Fruit fly (Drosophila melanogaster) whole organism, embryonic: ENCODE measurements around the gene CG17036.

Source experiments
- ATbp ChIP-seq: fragments of 200-800 bp; sonication (Bioruptor generic); optimal IDR thresholded peaks from 2 replicates; lab custom pipeline; 2017; ENCODE audit warnings: missing biosample characterization, mild to moderate bottlenecking, missing genetic modification characterization, missing genetic modification reagents
- Abd-B ChIP-seq: fragments of 200-800 bp; sonication (Bioruptor generic); optimal IDR thresholded peaks from 2 replicates; lab custom pipeline; 2018; ENCODE audit warnings: missing biosample characterization, mild to moderate bottlenecking, missing genetic modification characterization, moderate library complexity
- Ada2b ChIP-seq: fragments of 200-800 bp; sonication (Bioruptor generic); IDR thresholded peaks from 2 replicates; pipeline ENCODE4 v1.3.6; 2022; ENCODE audit warnings: missing biosample characterization, missing genetic modification characterization
- Atf6 ChIP-seq: fragments of 200-800 bp; sonication (Bioruptor generic); IDR thresholded peaks from 2 replicates; pipeline ENCODE4 v1.3.6; 2022; ENCODE audit warnings: missing biosample characterization, missing genetic modification characterization
- Blimp-1 ChIP-seq: fragments of 200-800 bp; sonication (Bioruptor generic); optimal IDR thresholded peaks from 3 replicates; lab custom pipeline; 2018; ENCODE audit warnings: missing biosample characterization, missing genetic modification characterization, mild to moderate bottlenecking, moderate library complexity, missing genetic modification reagents
- CG10267 ChIP-seq: fragments of 200-800 bp; sonication (Bioruptor generic); optimal IDR thresholded peaks from 2 replicates; lab custom pipeline; 2018; ENCODE audit warnings: missing biosample characterization, mild to moderate bottlenecking, missing genetic modification characterization, moderate library complexity
- CG10321 ChIP-seq: fragments of 200-800 bp; sonication (Bioruptor generic); IDR thresholded peaks from 2 replicates; pipeline ENCODE4 v1.3.6; 2022; ENCODE audit warnings: missing biosample characterization, missing genetic modification characterization
- CG13287 ChIP-seq: fragments of 200-800 bp; sonication (Bioruptor generic); IDR thresholded peaks from 2 replicates; pipeline ENCODE4 v1.3.6; 2022; ENCODE audit warnings: missing biosample characterization, missing genetic modification characterization; ENCODE audit not compliant: partially characterized antibody
- CG16815 ChIP-seq: fragments of 200-800 bp; sonication (Bioruptor generic); optimal IDR thresholded peaks from 3 replicates; lab custom pipeline; 2017; ENCODE audit warnings: missing biosample characterization, mild to moderate bottlenecking, missing genetic modification characterization
- CG17385 ChIP-seq: fragments of 200-800 bp; sonication (Bioruptor generic); optimal IDR thresholded peaks from 3 replicates; lab custom pipeline; 2018; ENCODE audit warnings: missing biosample characterization, mild to moderate bottlenecking, missing genetic modification characterization
- CG18262 ChIP-seq: fragments of 200-800 bp; optimal IDR thresholded peaks from 3 replicates; lab custom pipeline; 2019; ENCODE audit warnings: missing biosample characterization, mild to moderate bottlenecking, missing genetic modification characterization, moderate library complexity
- CG2120 ChIP-seq: fragments of 200-800 bp; sonication (Bioruptor generic); optimal IDR thresholded peaks from 3 replicates; lab custom pipeline; 2016; ENCODE audit warnings: missing biosample characterization, missing genetic modification characterization
- CG2202 ChIP-seq: fragments of 200-800 bp; sonication (Bioruptor generic); optimal IDR thresholded peaks from 2 replicates; lab custom pipeline; 2018; ENCODE audit warnings: missing biosample characterization, mild to moderate bottlenecking, missing genetic modification characterization
- CG2678 ChIP-seq: fragments of 200-800 bp; sonication (Bioruptor generic); optimal IDR thresholded peaks from 3 replicates; lab custom pipeline; 2019; ENCODE audit warnings: missing biosample characterization, mild to moderate bottlenecking, missing genetic modification characterization, moderate library complexity
- CG2712 ChIP-seq: fragments of 200-800 bp; optimal IDR thresholded peaks from 3 replicates; lab custom pipeline; 2019; ENCODE audit warnings: missing biosample characterization, mild to moderate bottlenecking, missing genetic modification characterization, moderate library complexity
- CG30403 ChIP-seq: fragments of 200-800 bp; sonication (Bioruptor generic); optimal IDR thresholded peaks from 3 replicates; lab custom pipeline; 2016; ENCODE audit warnings: missing biosample characterization, missing genetic modification characterization
- CG3847 ChIP-seq: fragments of 200-800 bp; sonication (Bioruptor generic); IDR thresholded peaks from 2 replicates; pipeline ENCODE4 v1.3.6; 2022; ENCODE audit warnings: missing biosample characterization, missing genetic modification characterization
- CG6689 ChIP-seq: fragments of 200-800 bp; sonication (Bioruptor generic); IDR thresholded peaks from 2 replicates; pipeline ENCODE4 v1.3.6; 2022; ENCODE audit warnings: missing biosample characterization, missing genetic modification characterization
- CG6791 ChIP-seq: fragments of 200-800 bp; sonication (Bioruptor generic); IDR thresholded peaks from 3 replicates; pipeline ENCODE4 v1.3.6; 2022; ENCODE audit warnings: missing biosample characterization, missing genetic modification characterization; ENCODE audit not compliant: partially characterized antibody
- CG7556 ChIP-seq: fragments of 200-800 bp; sonication (Bioruptor generic); optimal IDR thresholded peaks from 2 replicates; lab custom pipeline; 2017; ENCODE audit warnings: missing biosample characterization, mild to moderate bottlenecking, missing genetic modification characterization
- CG8359 ChIP-seq: fragments of 200-800 bp; sonication (Bioruptor generic); optimal IDR thresholded peaks from 2 replicates; lab custom pipeline; 2017; ENCODE audit warnings: missing biosample characterization, mild to moderate bottlenecking, missing genetic modification characterization, borderline replicate concordance
- CG9727 ChIP-seq: fragments of 200-800 bp; sonication (Bioruptor generic); optimal IDR thresholded peaks from 3 replicates; lab custom pipeline; 2017; ENCODE audit warnings: missing biosample characterization, mild to moderate bottlenecking, missing genetic modification characterization
- Dip3 ChIP-seq: fragments of 200-800 bp; sonication (Bioruptor generic); optimal IDR thresholded peaks from 3 replicates; lab custom pipeline; 2016; ENCODE audit warnings: missing biosample characterization, missing genetic modification characterization
- Fer1 ChIP-seq: fragments of 200-800 bp; sonication (Bioruptor generic); optimal IDR thresholded peaks from 2 replicates; lab custom pipeline; 2017; ENCODE audit warnings: missing biosample characterization, mild to moderate bottlenecking, missing genetic modification characterization
- Lpt ChIP-seq: fragments of >200 bp; optimal IDR thresholded peaks from 2 replicates; lab custom pipeline; 2018; ENCODE audit warnings: missing biosample characterization, missing genetic modification characterization
- Sox102F ChIP-seq: fragments of 200-800 bp; sonication (Bioruptor generic); optimal IDR thresholded peaks from 2 replicates; lab custom pipeline; 2018; ENCODE audit warnings: missing biosample characterization, mild to moderate bottlenecking, missing genetic modification characterization, moderate library complexity
- al ChIP-seq: fragments of 200-800 bp; sonication (Bioruptor generic); IDR thresholded peaks from 2 replicates; pipeline ENCODE4 v1.3.6; 2022; ENCODE audit warnings: missing biosample characterization, missing genetic modification characterization
- bsh ChIP-seq, 2 experiments: fragments of 200-800 bp; sonication (Bioruptor generic); optimal IDR thresholded peaks; 2 replicates each; lab custom pipeline; 2017 to 2018; ENCODE audit warnings: mild to moderate bottlenecking in 2 of 2, missing biosample characterization in 2 of 2, missing genetic modification characterization in 2 of 2, moderate library complexity in 1 of 2
- caup ChIP-seq: fragments of 200-800 bp; sonication (Bioruptor generic); optimal IDR thresholded peaks from 3 replicates; lab custom pipeline; 2017; ENCODE audit warnings: missing biosample characterization, mild to moderate bottlenecking, missing genetic modification characterization, moderate library complexity; ENCODE audit not compliant: severe bottlenecking
- chinmo ChIP-seq: fragments of 200-800 bp; sonication (Bioruptor generic); IDR thresholded peaks from 4 replicates; pipeline ENCODE4 v1.3.6; 2022; ENCODE audit warnings: missing biosample characterization, missing genetic modification characterization; ENCODE audit not compliant: partially characterized antibody
- cwo ChIP-seq: fragments of 200-800 bp; sonication (Bioruptor generic); optimal IDR thresholded peaks from 3 replicates; lab custom pipeline; 2017; ENCODE audit warnings: missing biosample characterization, missing genetic modification characterization, mild to moderate bottlenecking, moderate library complexity, missing genetic modification reagents
- dmrt11E ChIP-seq: fragments of 200-800 bp; sonication (Bioruptor generic); optimal IDR thresholded peaks from 3 replicates; lab custom pipeline; 2018; ENCODE audit warnings: missing biosample characterization, mild to moderate bottlenecking, missing genetic modification characterization, moderate library complexity
- esg ChIP-seq: fragments of 200-800 bp; sonication (Bioruptor generic); conservative IDR thresholded peaks from 2 replicates; pipeline ENCODE4 v1.3.6; 2022; ENCODE audit warnings: missing biosample characterization, missing genetic modification characterization
- fd64A ChIP-seq: fragments of 200-800 bp; sonication (Bioruptor generic); optimal IDR thresholded peaks from 3 replicates; lab custom pipeline; 2018; ENCODE audit warnings: missing biosample characterization, mild to moderate bottlenecking, missing genetic modification characterization
- gcm2 ChIP-seq: fragments of 200-800 bp; sonication (Bioruptor generic); optimal IDR thresholded peaks from 2 replicates; lab custom pipeline; 2016; ENCODE audit warnings: missing biosample characterization, missing genetic modification characterization
- gem ChIP-seq: fragments of 200-800 bp; sonication (Bioruptor generic); optimal IDR thresholded peaks from 2 replicates; lab custom pipeline; 2019; ENCODE audit warnings: missing biosample characterization, mild to moderate bottlenecking, missing genetic modification characterization, moderate library complexity
- grn ChIP-seq: fragments of 200-800 bp; sonication (Bioruptor generic); optimal IDR thresholded peaks from 3 replicates; lab custom pipeline; 2017; ENCODE audit warnings: missing biosample characterization, missing genetic modification characterization
- gsb ChIP-seq: fragments of 200-800 bp; sonication (Bioruptor generic); IDR thresholded peaks from 2 replicates; pipeline ENCODE4 v1.3.6; 2022; ENCODE audit warnings: missing biosample characterization, missing genetic modification characterization
- gsb-n ChIP-seq: fragments of 200-800 bp; sonication (Bioruptor generic); optimal IDR thresholded peaks from 3 replicates; lab custom pipeline; 2018; ENCODE audit warnings: missing biosample characterization, mild to moderate bottlenecking, missing genetic modification characterization
- klu ChIP-seq: fragments of 200-800 bp; sonication (Bioruptor generic); IDR thresholded peaks from 2 replicates; pipeline ENCODE4 v1.3.6; 2022; ENCODE audit warnings: missing biosample characterization, missing genetic modification characterization
- lola ChIP-seq, 3 experiments: fragments of >200 bp in 2 of 3; fragments of 200-800 bp in 1 of 3; sonication (Bioruptor generic) in 1 of 3; optimal IDR thresholded peaks; 2 replicates each; lab custom pipeline; 2017 to 2019; ENCODE audit warnings: missing biosample characterization in 3 of 3, missing genetic modification characterization in 3 of 3, mild to moderate bottlenecking in 1 of 3, moderate library complexity in 1 of 3
- nmo ChIP-seq: fragments of 200-800 bp; sonication (Bioruptor generic); optimal IDR thresholded peaks from 2 replicates; lab custom pipeline; 2018; ENCODE audit warnings: missing biosample characterization, mild to moderate bottlenecking, missing genetic modification characterization, moderate library complexity
- ro ChIP-seq: fragments of 200-800 bp; sonication (Bioruptor generic); IDR thresholded peaks from 2 replicates; pipeline ENCODE4 v1.3.6; 2022; ENCODE audit warnings: missing biosample characterization, missing genetic modification characterization
- sens ChIP-seq: fragments of 200-800 bp; sonication (Bioruptor generic); peaks from one replicate; lab custom pipeline; 2016; ENCODE audit warnings: missing biosample characterization, missing genetic modification characterization
- slbo ChIP-seq: fragments of 200-800 bp; sonication (Bioruptor generic); IDR thresholded peaks from 2 replicates; pipeline ENCODE4 v1.3.6; 2022; ENCODE audit warnings: missing biosample characterization, missing genetic modification characterization
- tgo ChIP-seq: fragments of 200-800 bp; sonication (Bioruptor generic); IDR thresholded peaks from 3 replicates; pipeline ENCODE4 v1.3.6; 2022; ENCODE audit warnings: missing biosample characterization, missing genetic modification characterization
- tio ChIP-seq: fragments of 200-800 bp; sonication (Bioruptor generic); optimal IDR thresholded peaks from 2 replicates; lab custom pipeline; 2017; ENCODE audit warnings: missing biosample characterization, missing genetic modification characterization, inconsistent platforms
- unpg ChIP-seq: fragments of 200-800 bp; sonication (Bioruptor generic); optimal IDR thresholded peaks from 3 replicates; lab custom pipeline; 2018; ENCODE audit warnings: missing biosample characterization, mild to moderate bottlenecking, missing genetic modification characterization, moderate library complexity

CG17036 gene

DNA sequence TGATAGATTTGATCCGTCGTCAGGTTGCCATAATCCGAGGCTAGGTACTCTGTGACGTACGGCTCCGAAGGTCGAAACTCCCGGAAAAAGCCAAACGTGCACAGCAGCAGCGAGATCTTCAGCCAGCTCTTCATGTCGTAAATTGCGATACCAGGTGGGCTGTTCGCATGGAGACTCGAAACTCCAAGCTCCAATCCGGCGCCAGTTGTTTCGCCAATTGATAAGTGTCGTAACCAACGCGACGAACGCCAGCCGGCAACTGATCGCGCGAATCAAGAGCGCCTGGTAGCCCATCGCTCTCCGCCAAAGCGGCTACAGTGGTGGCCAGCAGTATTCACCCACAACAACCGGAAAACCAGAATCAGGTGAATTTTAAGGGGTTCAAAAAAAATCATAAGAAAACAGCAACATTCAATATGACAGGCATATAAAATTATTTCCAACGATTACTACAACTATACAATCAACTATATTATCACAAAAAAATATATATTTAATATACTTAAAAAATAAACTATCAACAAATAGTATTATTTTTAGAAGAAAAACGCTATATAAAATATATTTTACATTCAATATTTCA lies at the start of gene CG17036 (continued):
- peak; percentile 16 for TF ChIP-seq CG30403 (GFP tag; lab: Kevin White, UChicago)
- TF ChIP-seq Sox102F, result no peak
- TF ChIP-seq CG2120 (GFP tag; lab: Kevin White, UChicago), result peak; percentile 26
- no peak for TF ChIP-seq lola (GFP tag; optimal IDR thresholded peaks at IDR 0.05; lab: Kevin White, UChicago)
- no peak for TF ChIP-seq Dip3 (GFP tag; lab: Kevin White, UChicago)
- no peak for TF ChIP-seq gem
- TF ChIP-seq fd64A, result no peak
- no peak for TF ChIP-seq bsh (GFP tag; optimal IDR thresholded peaks at IDR 0.05; lab: Kevin White, UChicago)
- no peak for TF ChIP-seq Atf6 (GFP tag; lab: Robert Waterston, UW)
- TF ChIP-seq tio (GFP tag; lab: Kevin White, UChicago), result no peak
- no peak for TF ChIP-seq esg (GFP tag; lab: Robert Waterston, UW)
- TF ChIP-seq CG3847 (GFP tag; lab: Robert Waterston, UW), result no peak
- TF ChIP-seq Blimp-1 (GFP tag; lab: Kevin White, UChicago), result no peak
- no peak for TF ChIP-seq CG16815
- TF ChIP-seq CG6791, result no peak
- TF ChIP-seq grn (GFP tag; lab: Kevin White, UChicago), result no peak
- TF ChIP-seq chinmo (GFP tag; lab: Robert Waterston, UW), result 0 out of 4 replicates have a peak, but pooled peaks have one; percentile 51
- no peak for TF ChIP-seq gcm2
- peak; percentile 42 for TF ChIP-seq CG18262 (tag; lab: Kevin White, UChicago)
- no peak for TF ChIP-seq gsb (GFP tag; lab: Robert Waterston, UW)
- TF ChIP-seq cwo, result peak; percentile 34
- TF ChIP-seq, all 482 proteins: peak for 84

DNA sequence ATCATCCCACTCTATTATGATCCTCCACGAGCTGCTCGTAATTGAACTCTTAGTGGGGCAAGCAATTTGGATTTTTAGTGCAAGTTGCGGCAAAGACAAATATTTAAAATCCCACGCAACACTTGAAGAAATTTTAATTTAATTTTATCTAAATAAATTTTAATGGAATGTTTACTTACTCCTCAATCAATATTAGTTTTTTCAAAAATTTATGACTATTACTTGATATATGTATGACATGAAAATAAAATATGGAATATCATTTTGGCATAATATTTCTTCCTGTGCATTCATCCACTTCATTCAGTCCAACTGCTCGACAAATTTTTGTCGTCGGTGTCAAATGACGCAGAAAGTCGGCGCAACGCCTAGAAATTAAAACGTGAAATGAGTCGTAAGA lies 49.5 kb upstream of the CG17036 start:
- no peak for TF ChIP-seq CG2202 (tag; lab: Kevin White, UChicago)
- no peak for TF ChIP-seq Fer1
- peak; percentile 10 for TF ChIP-seq unpg
- TF ChIP-seq ro (GFP tag; lab: Robert Waterston, UW), result no peak
- TF ChIP-seq sens (GFP tag; lab: Kevin White, UChicago), result peak; percentile 78
- peak; percentile 32 for TF ChIP-seq nmo (GFP tag; lab: Kevin White, UChicago)
- TF ChIP-seq CG6791, result no peak
- peak; percentile 39 for TF ChIP-seq CG2678 (tag; lab: Kevin White, UChicago)
- no peak for TF ChIP-seq klu (GFP tag; lab: Robert Waterston, UW)
- peak; percentile 20 for TF ChIP-seq dmrt11E (tag; lab: Kevin White, UChicago)
- no peak for TF ChIP-seq ATbp (GFP tag; lab: Kevin White, UChicago)
- peak; percentile 42 for TF ChIP-seq CG2712 (tag; lab: Kevin White, UChicago)
- no peak for TF ChIP-seq Lpt
- peak; percentile 21; the same call in 1 of the 2 replicates for TF ChIP-seq Ada2b
- TF ChIP-seq gsb-n (tag; lab: Kevin White, UChicago), result peak; percentile 12
- peak in 1 of 2 experiments; percentile 29 for TF ChIP-seq bsh (GFP tag; optimal IDR thresholded peaks at IDR 0.05; lab: Kevin White, UChicago)
- no peak for TF ChIP-seq caup (GFP tag; lab: Kevin White, UChicago)
- TF ChIP-seq slbo, result no peak
- TF ChIP-seq CG6689 (GFP tag; lab: Robert Waterston, UW), result 0 out of 2 replicates have a peak, but pooled peaks have one; percentile 8
- TF ChIP-seq CG9727 (GFP tag; lab: Kevin White, UChicago), result peak; percentile 7
- no peak for TF ChIP-seq CG13287
- no peak for TF ChIP-seq tgo (GFP tag; lab: Robert Waterston, UW)
- TF ChIP-seq CG10321, result no peak
- TF ChIP-seq gem, result peak; percentile 56
- TF ChIP-seq CG7556, result peak; percentile 21
- TF ChIP-seq tio (GFP tag; lab: Kevin White, UChicago), result no peak
- no peak for TF ChIP-seq Abd-B
- TF ChIP-seq CG10267 (tag; lab: Kevin White, UChicago), result peak; percentile 2
- TF ChIP-seq Atf6 (GFP tag; lab: Robert Waterston, UW), result no peak
- no peak for TF ChIP-seq CG8359 (GFP tag; lab: Kevin White, UChicago)
- TF ChIP-seq CG17385 (GFP tag; lab: Kevin White, UChicago), result no peak
- no peak for TF ChIP-seq al (GFP tag; lab: Robert Waterston, UW)
